Worm (Caenorhabditis elegans) whole organism, L4 larva: ENCODE results near the gene F01D4.8.

Experiments
- F26F4.8 ChIP-seq: fragments of 200-800 bp; sonication (Bioruptor generic); conservative IDR thresholded peaks from 2 replicates; pipeline ENCODE4 v1.3.6; 2022; ENCODE audit warnings: missing genetic modification characterization, missing compliant biosample characterization
- aha-1 ChIP-seq: fragments of 150-350 bp; peaks from one replicate; lab custom pipeline; 2014; ENCODE audit warnings: missing biosample characterization, missing genetic modification characterization
- aly-2 ChIP-seq: sonication (generic microtip); optimal IDR thresholded peaks from 2 replicates; lab custom pipeline; 2018; ENCODE audit warnings: missing biosample characterization, missing genetic modification characterization
- attf-4 ChIP-seq: sonication (generic microtip); optimal IDR thresholded peaks from 3 replicates; lab custom pipeline; 2017; ENCODE audit warnings: missing biosample characterization, missing genetic modification characterization
- ceh-28 ChIP-seq: fragments of 150-350 bp; optimal IDR thresholded peaks from 2 replicates; lab custom pipeline; 2014; ENCODE audit warnings: missing biosample characterization, missing genetic modification reagents, missing genetic modification characterization
- mdl-1 ChIP-seq, 2 experiments: fragments of 150-350 bp in 1 of 2; sonication (generic microtip) in 1 of 2; optimal IDR thresholded peaks; 2 replicates each; lab custom pipeline; 2014 to 2017; ENCODE audit warnings: missing biosample characterization in 2 of 2, missing genetic modification characterization in 2 of 2
- mes-2 ChIP-seq: sonication (generic microtip); optimal IDR thresholded peaks from 2 replicates; lab custom pipeline; 2016; ENCODE audit warnings: missing genotype, mild to moderate bottlenecking, missing genetic modification characterization, missing compliant biosample characterization; ENCODE audit not compliant: poor library complexity, severe bottlenecking
- nhr-10 ChIP-seq: fragments of 150-350 bp; optimal IDR thresholded peaks from 2 replicates; lab custom pipeline; 2014; ENCODE audit warnings: missing biosample characterization, missing genetic modification characterization
- skn-1 ChIP-seq: fragments of 150-350 bp; optimal IDR thresholded peaks from 2 replicates; lab custom pipeline; 2014; ENCODE audit warnings: missing biosample characterization, missing genetic modification characterization
- spr-1 ChIP-seq: sonication (generic microtip); optimal IDR thresholded peaks from 2 replicates; lab custom pipeline; 2016; ENCODE audit warnings: mild to moderate bottlenecking, missing genetic modification characterization, missing compliant biosample characterization
- tra-1 ChIP-seq: fragments of 200-800 bp; sonication (Bioruptor generic); IDR thresholded peaks from 2 replicates; pipeline ENCODE4 v1.3.6; 2022; ENCODE audit warnings: missing genetic modification reagents, missing genetic modification characterization, missing compliant biosample characterization
- ztf-7 ChIP-seq: fragments of 150-350 bp; optimal IDR thresholded peaks from 2 replicates; lab custom pipeline; 2014; ENCODE audit warnings: missing biosample characterization, missing genetic modification characterization

DNA sequence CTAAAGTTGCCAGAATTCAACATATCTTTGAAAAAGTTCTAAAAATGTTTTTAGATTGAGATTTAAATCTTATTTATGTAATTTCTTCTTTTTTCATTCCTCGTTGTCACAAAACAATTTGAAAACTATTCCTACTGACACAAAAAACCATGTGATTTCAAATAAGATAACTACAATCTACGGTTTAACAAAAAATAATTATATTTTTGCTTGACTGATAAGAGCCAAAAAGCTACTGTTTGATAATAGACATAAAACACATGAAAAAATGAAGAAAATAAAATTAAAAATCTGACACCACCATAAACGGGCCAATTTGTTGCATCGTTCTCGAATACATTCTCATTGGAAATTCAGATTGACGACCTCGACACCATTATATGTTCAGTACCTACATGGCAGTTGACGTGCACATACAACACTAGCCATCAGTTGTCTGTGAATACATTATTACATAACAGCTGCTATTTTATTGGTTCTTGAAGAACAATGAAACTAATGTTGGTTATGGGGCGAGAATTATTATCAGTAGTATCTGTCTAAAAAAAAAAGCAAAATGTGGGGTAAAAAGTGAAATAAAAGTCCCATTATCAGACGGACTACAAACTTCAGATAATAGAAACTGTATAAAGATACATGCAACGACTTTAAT, 11.2 kb upstream of the F01D4.8 start, which contains the start of gene ugt-43:
- TF ChIP-seq spr-1 (tag; lab: Kevin White, UChicago) (no peak), tra-1 (GFP tag; lab: Robert Waterston, UW) (no peak), skn-1 (tag; lab: Kevin White, UChicago) (no peak), nhr-10 (no peak), aly-2 (tag; lab: Kevin White, UChicago) (no peak), ceh-28 (no peak), ztf-7 (tag; lab: Kevin White, UChicago) (no peak), aha-1 (tag; lab: Kevin White, UChicago) (no peak), mdl-1 (tag; optimal IDR thresholded peaks at IDR 0.05; lab: Kevin White, UChicago) (no peak), attf-4 (tag; lab: Kevin White, UChicago) (no peak), mes-2 (tag; lab: Kevin White, UChicago) (no peak), F26F4.8 (no peak)
